Worm (Caenorhabditis elegans) whole organism, midembryonic: ENCODE data around the gene sto-5.

Experiments used
- cog-1 ChIP-seq: sonication (generic microtip); optimal IDR thresholded peaks from 2 replicates; lab custom pipeline; 2016; ENCODE audit warnings: missing genetic modification characterization, missing compliant biosample characterization
- flt-1 ChIP-seq: fragments of 200-800 bp; sonication (Bioruptor generic); IDR thresholded peaks from 2 replicates; pipeline ENCODE4 v1.3.6; 2022; ENCODE audit warnings: missing genetic modification characterization, missing compliant biosample characterization
- klf-2 ChIP-seq: fragments of 200-800 bp; sonication (Bioruptor generic); conservative IDR thresholded peaks from 2 replicates; pipeline ENCODE4 v1.3.6; 2022; ENCODE audit warnings: missing genetic modification reagents, missing genetic modification characterization, missing compliant biosample characterization
- ref-1 ChIP-seq: fragments of 200-800 bp; sonication (Bioruptor generic); conservative IDR thresholded peaks from 2 replicates; pipeline ENCODE4 v1.3.6; 2022; ENCODE audit warnings: missing genetic modification reagents, missing genetic modification characterization, missing compliant biosample characterization
- tab-1 ChIP-seq: fragments of 200-800 bp; sonication (Bioruptor generic); IDR thresholded peaks from 2 replicates; pipeline ENCODE4 v1.3.6; 2022; ENCODE audit warnings: missing genetic modification characterization, missing compliant biosample characterization
- ztf-23 ChIP-seq: fragments of 200-800 bp; sonication (Bioruptor generic); IDR thresholded peaks from 2 replicates; pipeline ENCODE4 v1.3.6; 2022; ENCODE audit warnings: missing genetic modification reagents, missing genetic modification characterization, missing compliant biosample characterization
- ztf-29 ChIP-seq: fragments of 200-800 bp; sonication (Bioruptor generic); IDR thresholded peaks from 2 replicates; pipeline ENCODE4 v1.3.6; 2022; ENCODE audit warnings: missing genetic modification reagents, missing genetic modification characterization, missing compliant biosample characterization

ce11 chrX:16826500-16826899 is 1.2 kb upstream of the sto-5 start:
- TF ChIP-seq ztf-29 (GFP tag; lab: Robert Waterston, UW) (no peak), cog-1 (tag; lab: Kevin White, UChicago) (no peak), tab-1 (no peak), flt-1 (GFP tag; lab: Robert Waterston, UW) (no peak), ref-1 (GFP tag; lab: Robert Waterston, UW) (no peak), ztf-23 (GFP tag; lab: Robert Waterston, UW) (no peak), klf-2 (no peak)
